Fruit fly (Drosophila melanogaster) whole organism, embryonic: ENCODE results near the gene Tollo.
A peak's percentile ranks its signal among the peaks of the same experiment; 100 is the strongest.

ENCODE experiments used
- Aef1 ChIP-seq: fragments of 200-800 bp; sonication (Bioruptor generic); IDR thresholded peaks from 3 replicates; pipeline ENCODE4 v1.3.6; 2022; ENCODE audit warnings: missing biosample characterization, missing genetic modification characterization
- CG10209 ChIP-seq: fragments of 200-800 bp; sonication (Bioruptor generic); optimal IDR thresholded peaks from 3 replicates; lab custom pipeline; 2017; ENCODE audit warnings: missing biosample characterization, mild to moderate bottlenecking, missing genetic modification characterization, missing genetic modification reagents
- CG12219 ChIP-seq: fragments of 200-800 bp; sonication (Bioruptor generic); optimal IDR thresholded peaks from 3 replicates; lab custom pipeline; 2018; ENCODE audit warnings: missing biosample characterization, mild to moderate bottlenecking, missing genetic modification characterization
- CG12659 ChIP-seq: fragments of 200-800 bp; sonication (Bioruptor generic); optimal IDR thresholded peaks from 3 replicates; lab custom pipeline; 2017; ENCODE audit warnings: mild to moderate bottlenecking, missing biosample characterization, missing genetic modification reagents, missing genetic modification characterization
- CG13123 ChIP-seq: fragments of 200-800 bp; sonication (Bioruptor generic); optimal IDR thresholded peaks from 2 replicates; lab custom pipeline; 2016; ENCODE audit warnings: missing biosample characterization, missing genetic modification characterization
- CG17612 ChIP-seq: fragments of 200-800 bp; sonication (Bioruptor generic); IDR thresholded peaks from 2 replicates; pipeline ENCODE4 v1.3.6; 2022; ENCODE audit warnings: missing biosample characterization, missing genetic modification characterization
- CG18262 ChIP-seq: fragments of 200-800 bp; optimal IDR thresholded peaks from 3 replicates; lab custom pipeline; 2019; ENCODE audit warnings: missing biosample characterization, mild to moderate bottlenecking, missing genetic modification characterization, moderate library complexity
- CG2120 ChIP-seq: fragments of 200-800 bp; sonication (Bioruptor generic); optimal IDR thresholded peaks from 3 replicates; lab custom pipeline; 2016; ENCODE audit warnings: missing biosample characterization, missing genetic modification characterization
- CG30403 ChIP-seq: fragments of 200-800 bp; sonication (Bioruptor generic); optimal IDR thresholded peaks from 3 replicates; lab custom pipeline; 2016; ENCODE audit warnings: missing biosample characterization, missing genetic modification characterization
- CG3847 ChIP-seq: fragments of 200-800 bp; sonication (Bioruptor generic); IDR thresholded peaks from 2 replicates; pipeline ENCODE4 v1.3.6; 2022; ENCODE audit warnings: missing biosample characterization, missing genetic modification characterization
- CG4707 ChIP-seq: fragments of 200-800 bp; sonication (Bioruptor generic); optimal IDR thresholded peaks from 2 replicates; lab custom pipeline; 2018; ENCODE audit warnings: missing biosample characterization, mild to moderate bottlenecking, missing genetic modification characterization, moderate library complexity
- CG4854 ChIP-seq: fragments of 200-800 bp; sonication (Bioruptor generic); optimal IDR thresholded peaks from 2 replicates; lab custom pipeline; 2016; ENCODE audit warnings: missing biosample characterization, missing genetic modification characterization, inconsistent platforms
- CG5180 ChIP-seq: fragments of 200-800 bp; sonication (Bioruptor generic); optimal IDR thresholded peaks from 3 replicates; lab custom pipeline; 2017; ENCODE audit warnings: missing biosample characterization, missing genetic modification characterization, mild to moderate bottlenecking, moderate library complexity, missing genetic modification reagents
- CG8944 ChIP-seq: fragments of 200-800 bp; sonication (Bioruptor generic); optimal IDR thresholded peaks from 3 replicates; lab custom pipeline; 2016; ENCODE audit warnings: missing biosample characterization, missing genetic modification characterization
- CG9817 ChIP-seq: fragments of 200-800 bp; sonication (Bioruptor generic); optimal IDR thresholded peaks from 2 replicates; lab custom pipeline; 2018; ENCODE audit warnings: missing biosample characterization, mild to moderate bottlenecking, missing genetic modification characterization, moderate library complexity
- Chrac-16 ChIP-seq: fragments of 200-800 bp; sonication (Bioruptor generic); optimal IDR thresholded peaks from 3 replicates; lab custom pipeline; 2016; ENCODE audit warnings: missing biosample characterization, missing genetic modification characterization
- CoRest ChIP-seq: fragments of 200-800 bp; sonication (Bioruptor generic); optimal IDR thresholded peaks from 3 replicates; lab custom pipeline; 2018; ENCODE audit warnings: missing biosample characterization, mild to moderate bottlenecking, missing genetic modification characterization, moderate library complexity
- Dll ChIP-seq: fragments of 200-800 bp; sonication (Bioruptor generic); IDR thresholded peaks from 4 replicates; pipeline ENCODE4 v1.3.6; 2022; ENCODE audit warnings: missing biosample characterization, missing genetic modification characterization; ENCODE audit not compliant: partially characterized antibody
- Dp ChIP-seq: fragments of 200-800 bp; sonication (Bioruptor generic); optimal IDR thresholded peaks from 2 replicates; lab custom pipeline; 2018; ENCODE audit warnings: missing biosample characterization, mild to moderate bottlenecking, missing genetic modification characterization, moderate library complexity
- Drgx ChIP-seq: fragments of 200-800 bp; sonication (Bioruptor generic); IDR thresholded peaks from 2 replicates; pipeline ENCODE4 v1.3.6; 2022; ENCODE audit warnings: missing biosample characterization, missing genetic modification characterization
- E2f1 ChIP-seq: fragments of 200-800 bp; sonication (Bioruptor generic); IDR thresholded peaks from 2 replicates; pipeline ENCODE4 v1.3.6; 2022; ENCODE audit warnings: missing biosample characterization, missing genetic modification characterization
- HmgD ChIP-seq: fragments of 200-800 bp; sonication (Bioruptor generic); optimal IDR thresholded peaks from 3 replicates; lab custom pipeline; 2016; ENCODE audit warnings: missing biosample characterization, missing genetic modification characterization
- Jarid2 ChIP-seq: fragments of 200-800 bp; sonication (Bioruptor generic); optimal IDR thresholded peaks from 3 replicates; lab custom pipeline; 2017; ENCODE audit warnings: mild to moderate bottlenecking, missing biosample characterization, missing genetic modification reagents, missing genetic modification characterization
- Lpt ChIP-seq: fragments of >200 bp; optimal IDR thresholded peaks from 2 replicates; lab custom pipeline; 2018; ENCODE audit warnings: missing biosample characterization, missing genetic modification characterization
- MBD-R2 ChIP-seq: fragments of 200-800 bp; sonication (Bioruptor generic); IDR thresholded peaks from 2 replicates; pipeline ENCODE4 v1.3.6; 2022; ENCODE audit warnings: missing biosample characterization, missing genetic modification characterization
- Mrtf ChIP-seq: fragments of 200-800 bp; sonication (Bioruptor generic); IDR thresholded peaks from 3 replicates; pipeline ENCODE4 v1.3.6; 2022; ENCODE audit warnings: missing biosample characterization, missing genetic modification characterization
- NK7.1 ChIP-seq: fragments of 200-800 bp; sonication (Bioruptor generic); optimal IDR thresholded peaks from 3 replicates; lab custom pipeline; 2016; ENCODE audit warnings: missing biosample characterization, missing genetic modification characterization
- Oli ChIP-seq: fragments of 200-800 bp; sonication (Bioruptor generic); optimal IDR thresholded peaks from 2 replicates; lab custom pipeline; 2018; ENCODE audit warnings: missing biosample characterization, mild to moderate bottlenecking, missing genetic modification characterization, moderate library complexity
- Ravus ChIP-seq: fragments of 200-800 bp; sonication (Bioruptor generic); IDR thresholded peaks from 2 replicates; pipeline ENCODE4 v1.3.6; 2022; ENCODE audit warnings: missing biosample characterization, missing genetic modification characterization
- Rx ChIP-seq: fragments of 200-800 bp; sonication (Bioruptor generic); IDR thresholded peaks from 2 replicates; pipeline ENCODE4 v1.3.6; 2022; ENCODE audit warnings: missing biosample characterization, missing genetic modification characterization
- Scr ChIP-seq: fragments of 200-800 bp; sonication (Bioruptor generic); IDR thresholded peaks from 2 replicates; pipeline ENCODE4 v1.3.6; 2022; ENCODE audit warnings: missing biosample characterization, missing genetic modification characterization; ENCODE audit not compliant: partially characterized antibody
- Stat92E ChIP-seq, 3 experiments: fragments of >200 bp in 2 of 3; fragments of 200-800 bp in 1 of 3; sonication (Bioruptor generic) in 1 of 3; optimal IDR thresholded peaks; 2 replicates each; lab custom pipeline; 2017 to 2019; ENCODE audit warnings: missing biosample characterization in 3 of 3, missing genetic modification characterization in 3 of 3, mild to moderate bottlenecking in 1 of 3, moderate library complexity in 1 of 3
- amos ChIP-seq: fragments of 200-800 bp; sonication (Bioruptor generic); IDR thresholded peaks from 2 replicates; pipeline ENCODE4 v1.3.6; 2022; ENCODE audit warnings: missing biosample characterization, missing genetic modification characterization; ENCODE audit not compliant: partially characterized antibody
- bab2 ChIP-seq: fragments of 200-800 bp; sonication (Bioruptor generic); optimal IDR thresholded peaks from 2 replicates; lab custom pipeline; 2016; ENCODE audit warnings: missing biosample characterization, missing genetic modification characterization
- chinmo ChIP-seq: fragments of 200-800 bp; sonication (Bioruptor generic); IDR thresholded peaks from 4 replicates; pipeline ENCODE4 v1.3.6; 2022; ENCODE audit warnings: missing biosample characterization, missing genetic modification characterization; ENCODE audit not compliant: partially characterized antibody
- crc ChIP-seq: fragments of 200-800 bp; sonication (Bioruptor generic); optimal IDR thresholded peaks from 2 replicates; lab custom pipeline; 2016; ENCODE audit warnings: missing biosample characterization, missing genetic modification characterization
- fd102C ChIP-seq: fragments of 200-800 bp; sonication (Bioruptor generic); optimal IDR thresholded peaks from 2 replicates; lab custom pipeline; 2018; ENCODE audit warnings: missing biosample characterization, mild to moderate bottlenecking, missing genetic modification characterization, moderate library complexity
- h ChIP-seq: fragments of >200 bp; optimal IDR thresholded peaks from 2 replicates; lab custom pipeline; 2017
- hkb ChIP-seq, 2 experiments: fragments of 200-800 bp in 1 of 2; fragments of >200 bp in 1 of 2; sonication (Bioruptor generic) in 1 of 2; IDR thresholded peaks in 1 of 2; optimal IDR thresholded peaks in 1 of 2; 2 replicates each; pipeline versions ENCODE4 v1.3.6 to Lab custom; 2017 to 2022; ENCODE audit warnings: missing biosample characterization in 1 of 2, missing genetic modification characterization in 1 of 2
- ind ChIP-seq: fragments of 200-800 bp; sonication (Bioruptor generic); optimal IDR thresholded peaks from 3 replicates; lab custom pipeline; 2016; ENCODE audit warnings: missing biosample characterization, missing genetic modification characterization
- maf-S ChIP-seq: fragments of 200-800 bp; sonication (Bioruptor generic); optimal IDR thresholded peaks from 2 replicates; lab custom pipeline; 2016; ENCODE audit warnings: missing biosample characterization, missing genetic modification characterization
- pfk ChIP-seq: fragments of 200-800 bp; sonication (Bioruptor generic); optimal IDR thresholded peaks from 2 replicates; lab custom pipeline; 2018; ENCODE audit warnings: missing biosample characterization, mild to moderate bottlenecking, missing genetic modification characterization, moderate library complexity
- psq ChIP-seq: fragments of 200-800 bp; sonication (Bioruptor generic); optimal IDR thresholded peaks from 2 replicates; lab custom pipeline; 2017; ENCODE audit warnings: missing biosample characterization, missing genetic modification characterization
- rib ChIP-seq: fragments of 200-800 bp; sonication (Bioruptor generic); IDR thresholded peaks from 2 replicates; pipeline ENCODE4 v1.3.6; 2022; ENCODE audit warnings: missing biosample characterization, missing genetic modification characterization
- sens ChIP-seq: fragments of 200-800 bp; sonication (Bioruptor generic); peaks from one replicate; lab custom pipeline; 2016; ENCODE audit warnings: missing biosample characterization, missing genetic modification characterization
- wek ChIP-seq: fragments of 200-800 bp; sonication (Bioruptor generic); optimal IDR thresholded peaks from 3 replicates; lab custom pipeline; 2018; ENCODE audit warnings: missing biosample characterization, mild to moderate bottlenecking, missing genetic modification characterization, moderate library complexity
- zen2 ChIP-seq: fragments of 200-800 bp; sonication (Bioruptor generic); IDR thresholded peaks from 3 replicates; pipeline ENCODE4 v1.3.6; 2022; ENCODE audit warnings: missing biosample characterization, missing genetic modification characterization; ENCODE audit not compliant: partially characterized antibody
- zf30C ChIP-seq: fragments of 200-800 bp; sonication (Bioruptor generic); optimal IDR thresholded peaks from 3 replicates; lab custom pipeline; 2018; ENCODE audit warnings: missing biosample characterization, mild to moderate bottlenecking, missing genetic modification characterization

Gene Tollo

dm6 chr3L:15235289-15236080 is at the start of gene Tollo (continued):
- TF ChIP-seq CG17612 (GFP tag; lab: Robert Waterston, UW) (no peak), Drgx (peak; percentile 45; the same call in 1 of the 2 replicates), hkb (optimal IDR thresholded peaks at IDR 0.05; lab: Kevin White, UChicago) (no peak), hkb (GFP tag; IDR thresholded peaks at IDR 0.05; lab: Robert Waterston, UW) (peak; percentile 33; the same call in 1 of the 2 replicates), zf30C (GFP tag; lab: Kevin White, UChicago) (peak; percentile 37), pfk (no peak), Jarid2 (GFP tag; lab: Kevin White, UChicago) (peak; percentile 100), CG8944 (GFP tag; lab: Kevin White, UChicago) (peak; percentile 21), Lpt (no peak), Chrac-16 (GFP tag; lab: Kevin White, UChicago) (no peak), CG12219 (GFP tag; lab: Kevin White, UChicago) (peak; percentile 1), CG4854 (GFP tag; lab: Kevin White, UChicago) (no peak), E2f1 (peak; percentile 31; the same call in 1 of the 2 replicates), wek (peak; percentile 46), CG12659 (GFP tag; lab: Kevin White, UChicago) (no peak), CG30403 (peak; percentile 11), Dll (GFP tag; lab: Robert Waterston, UW) (0 out of 4 replicates have a peak, but pooled peaks have one; percentile 20), CG2120 (GFP tag; lab: Kevin White, UChicago) (peak; percentile 40), CG9817 (tag; lab: Kevin White, UChicago) (peak; percentile 28), CG3847 (peak; percentile 48; the same call in 1 of the 2 replicates), CG18262 (tag; lab: Kevin White, UChicago) (no peak), amos (GFP tag; lab: Robert Waterston, UW) (peak; percentile 63; the same call in 1 of the 2 replicates), chinmo (GFP tag; lab: Robert Waterston, UW) (peak; percentile 95), h (no peak), bab2 (GFP tag; lab: Kevin White, UChicago) (peak; percentile 40), crc (no peak), CG13123 (no peak), CG4707 (peak; percentile 100), CoRest (tag; lab: Kevin White, UChicago) (peak; percentile 35), Stat92E (GFP tag; optimal IDR thresholded peaks at IDR 0.05; lab: Kevin White, UChicago) (peak in 1 of 3 experiments; percentile 65), psq (GFP tag; lab: Kevin White, UChicago) (no peak), Rx (GFP tag; lab: Robert Waterston, UW) (peak; percentile 55), Dp (no peak), HmgD (GFP tag; lab: Kevin White, UChicago) (peak; percentile 36), Ravus (GFP tag; lab: Robert Waterston, UW) (no peak), Oli (tag; lab: Kevin White, UChicago) (peak; percentile 12), sens (GFP tag; lab: Kevin White, UChicago) (peak; percentile 87), NK7.1 (peak; percentile 20), ind (peak; percentile 46), CG10209 (GFP tag; lab: Kevin White, UChicago) (no peak), zen2 (GFP tag; lab: Robert Waterston, UW) (peak; percentile 56; the same call in 2 of the 3 replicates), CG5180 (GFP tag; lab: Kevin White, UChicago) (peak; percentile 55), fd102C (peak; percentile 30), Mrtf (GFP tag; lab: Robert Waterston, UW) (no peak), rib (peak; percentile 26; the same call in 1 of the 2 replicates), Scr (GFP tag; lab: Robert Waterston, UW) (peak; percentile 62), MBD-R2 (GFP tag; lab: Robert Waterston, UW) (no peak; the same call in 1 of the 2 replicates), maf-S (GFP tag; lab: Kevin White, UChicago) (no peak), Aef1 (peak; percentile 29; the same call in 1 of the 3 replicates)
